Fruit fly (Drosophila melanogaster) whole organism, embryonic: ENCODE data around the gene Sc2.

Experiments
- Atf-2 ChIP-seq: fragments of 200-800 bp; sonication (Bioruptor generic); optimal IDR thresholded peaks from 2 replicates; lab custom pipeline; 2016; ENCODE audit warnings: missing biosample characterization, missing genetic modification characterization
- B-H1 ChIP-seq: fragments of 200-800 bp; sonication (Bioruptor generic); IDR thresholded peaks from 3 replicates; pipeline ENCODE4 v1.3.6; 2022; ENCODE audit warnings: missing biosample characterization, missing genetic modification characterization
- CG1024 ChIP-seq: fragments of 200-800 bp; sonication (Bioruptor generic); IDR thresholded peaks from 2 replicates; pipeline ENCODE4 v1.3.6; 2022; ENCODE audit warnings: missing biosample characterization, missing genetic modification characterization
- CG12236 ChIP-seq: fragments of 200-800 bp; sonication (Bioruptor generic); optimal IDR thresholded peaks from 2 replicates; lab custom pipeline; 2016; ENCODE audit warnings: missing biosample characterization, missing genetic modification characterization
- CG13123 ChIP-seq: fragments of 200-800 bp; sonication (Bioruptor generic); optimal IDR thresholded peaks from 2 replicates; lab custom pipeline; 2016; ENCODE audit warnings: missing biosample characterization, missing genetic modification characterization
- CG1529 ChIP-seq: fragments of 200-800 bp; sonication (Bioruptor generic); optimal IDR thresholded peaks from 3 replicates; lab custom pipeline; 2018; ENCODE audit warnings: missing biosample characterization, missing genetic modification characterization
- CG2116 ChIP-seq: fragments of 200-800 bp; sonication (Bioruptor generic); optimal IDR thresholded peaks from 3 replicates; lab custom pipeline; 2018; ENCODE audit warnings: missing biosample characterization, mild to moderate bottlenecking, missing genetic modification characterization
- CG3163 ChIP-seq: fragments of 200-800 bp; sonication (Bioruptor generic); optimal IDR thresholded peaks from 3 replicates; lab custom pipeline; 2016; ENCODE audit warnings: missing biosample characterization, missing genetic modification characterization
- CG32767 ChIP-seq: fragments of 200-800 bp; sonication (Bioruptor generic); IDR thresholded peaks from 2 replicates; pipeline ENCODE4 v1.3.6; 2022; ENCODE audit warnings: missing biosample characterization, missing genetic modification characterization
- CG34376 ChIP-seq: fragments of 200-800 bp; sonication (Bioruptor generic); optimal IDR thresholded peaks from 2 replicates; lab custom pipeline; 2018; ENCODE audit warnings: missing biosample characterization, mild to moderate bottlenecking, missing genetic modification characterization
- CG3995 ChIP-seq: fragments of 200-800 bp; sonication (Bioruptor generic); optimal IDR thresholded peaks from 3 replicates; lab custom pipeline; 2016; ENCODE audit warnings: missing biosample characterization, missing genetic modification characterization
- CG42726 ChIP-seq: fragments of 200-800 bp; sonication (Bioruptor generic); IDR thresholded peaks from 2 replicates; pipeline ENCODE4 v1.3.6; 2022; ENCODE audit warnings: missing biosample characterization, missing genetic modification characterization; ENCODE audit not compliant: partially characterized antibody
- CG4360 ChIP-seq: fragments of 200-800 bp; sonication (Bioruptor generic); IDR thresholded peaks from 2 replicates; pipeline ENCODE4 v1.3.6; 2022; ENCODE audit warnings: missing biosample characterization, missing genetic modification characterization
- CG6254 ChIP-seq: fragments of 200-800 bp; sonication (Bioruptor generic); optimal IDR thresholded peaks from 3 replicates; lab custom pipeline; 2017; ENCODE audit warnings: mild to moderate bottlenecking, missing biosample characterization, missing genetic modification reagents, missing genetic modification characterization
- CG6689 ChIP-seq: fragments of 200-800 bp; sonication (Bioruptor generic); IDR thresholded peaks from 2 replicates; pipeline ENCODE4 v1.3.6; 2022; ENCODE audit warnings: missing biosample characterization, missing genetic modification characterization
- CG6791 ChIP-seq: fragments of 200-800 bp; sonication (Bioruptor generic); IDR thresholded peaks from 3 replicates; pipeline ENCODE4 v1.3.6; 2022; ENCODE audit warnings: missing biosample characterization, missing genetic modification characterization; ENCODE audit not compliant: partially characterized antibody
- CG7357 ChIP-seq: fragments of 200-800 bp; sonication (Bioruptor generic); IDR thresholded peaks from 3 replicates; pipeline ENCODE4 v1.3.6; 2022; ENCODE audit warnings: missing biosample characterization, missing genetic modification characterization
- CG7963 ChIP-seq: fragments of 200-800 bp; sonication (Bioruptor generic); IDR thresholded peaks from 3 replicates; pipeline ENCODE4 v1.3.6; 2022; ENCODE audit warnings: missing biosample characterization, missing genetic modification characterization; ENCODE audit not compliant: partially characterized antibody
- CG8359 ChIP-seq: fragments of 200-800 bp; sonication (Bioruptor generic); optimal IDR thresholded peaks from 2 replicates; lab custom pipeline; 2017; ENCODE audit warnings: missing biosample characterization, mild to moderate bottlenecking, missing genetic modification characterization, borderline replicate concordance
- CG8765 ChIP-seq: fragments of 200-800 bp; sonication (Bioruptor generic); IDR thresholded peaks from 2 replicates; pipeline ENCODE4 v1.3.6; 2022; ENCODE audit warnings: missing biosample characterization, missing genetic modification characterization
- CHES-1-like ChIP-seq: fragments of 200-800 bp; sonication (Bioruptor generic); optimal IDR thresholded peaks from 2 replicates; lab custom pipeline; 2016; ENCODE audit warnings: missing biosample characterization, missing genetic modification characterization
- CrebB ChIP-seq: fragments of 200-800 bp; sonication (Bioruptor generic); optimal IDR thresholded peaks from 3 replicates; lab custom pipeline; 2018; ENCODE audit warnings: missing biosample characterization, mild to moderate bottlenecking, missing genetic modification characterization
- Doc2 ChIP-seq: fragments of 200-800 bp; sonication (Bioruptor generic); IDR thresholded peaks from 2 replicates; pipeline ENCODE4 v1.3.6; 2022; ENCODE audit warnings: missing biosample characterization, missing genetic modification characterization
- Elba2 ChIP-seq: fragments of 200-800 bp; sonication (Bioruptor generic); optimal IDR thresholded peaks from 3 replicates; lab custom pipeline; 2016; ENCODE audit warnings: missing biosample characterization, missing genetic modification characterization
- HHEX ChIP-seq: fragments of 200-800 bp; sonication (Bioruptor generic); optimal IDR thresholded peaks from 3 replicates; lab custom pipeline; 2017; ENCODE audit warnings: missing biosample characterization, mild to moderate bottlenecking, missing genetic modification characterization, missing genetic modification reagents
- HLH4C ChIP-seq: fragments of 200-800 bp; sonication (Bioruptor generic); IDR thresholded peaks from 3 replicates; pipeline ENCODE4 v1.3.6; 2022; ENCODE audit warnings: missing biosample characterization, missing genetic modification characterization; ENCODE audit not compliant: partially characterized antibody
- Hey ChIP-seq: fragments of 200-800 bp; sonication (Bioruptor generic); optimal IDR thresholded peaks from 3 replicates; lab custom pipeline; 2018; ENCODE audit warnings: missing biosample characterization, mild to moderate bottlenecking, missing genetic modification characterization
- Lim3 ChIP-seq: fragments of 200-800 bp; sonication (Bioruptor generic); IDR thresholded peaks from 2 replicates; pipeline ENCODE4 v1.3.6; 2022; ENCODE audit warnings: missing biosample characterization, missing genetic modification characterization
- Meics ChIP-seq: fragments of 200-800 bp; sonication (Bioruptor generic); optimal IDR thresholded peaks from 2 replicates; lab custom pipeline; 2017; ENCODE audit warnings: missing biosample characterization, mild to moderate bottlenecking, missing genetic modification characterization
- Scr ChIP-seq: fragments of 200-800 bp; sonication (Bioruptor generic); IDR thresholded peaks from 2 replicates; pipeline ENCODE4 v1.3.6; 2022; ENCODE audit warnings: missing biosample characterization, missing genetic modification characterization; ENCODE audit not compliant: partially characterized antibody
- Side ChIP-seq: fragments of 200-800 bp; sonication (Bioruptor generic); optimal IDR thresholded peaks from 2 replicates; lab custom pipeline; 2016; ENCODE audit warnings: missing biosample characterization, missing genetic modification characterization
- Taf1 ChIP-seq: fragments of 200-800 bp; sonication (Bioruptor generic); IDR thresholded peaks from 2 replicates; pipeline ENCODE4 v1.3.6; 2022; ENCODE audit warnings: missing biosample characterization, missing genetic modification characterization
- al ChIP-seq: fragments of 200-800 bp; sonication (Bioruptor generic); IDR thresholded peaks from 2 replicates; pipeline ENCODE4 v1.3.6; 2022; ENCODE audit warnings: missing biosample characterization, missing genetic modification characterization
- ci ChIP-seq: fragments of 200-800 bp; sonication (Bioruptor generic); IDR thresholded peaks from 3 replicates; pipeline ENCODE4 v1.3.6; 2022; ENCODE audit warnings: missing biosample characterization, missing genetic modification characterization
- crp ChIP-seq, 2 experiments: fragments of 200-800 bp; sonication (Bioruptor generic); optimal IDR thresholded peaks; 2 replicates in 1 of 2; 3 replicates in 1 of 2; lab custom pipeline; 2017; ENCODE audit warnings: missing biosample characterization in 2 of 2, missing genetic modification characterization in 2 of 2, mild to moderate bottlenecking in 1 of 2, moderate library complexity in 1 of 2
- jigr1 ChIP-seq: fragments of 200-800 bp; sonication (Bioruptor generic); IDR thresholded peaks from 3 replicates; pipeline ENCODE4 v1.3.6; 2022; ENCODE audit warnings: missing biosample characterization, missing genetic modification characterization
- kay ChIP-seq: fragments of 200-800 bp; sonication (Bioruptor generic); optimal IDR thresholded peaks from 2 replicates; lab custom pipeline; 2016; ENCODE audit warnings: missing biosample characterization, missing genetic modification characterization
- luna ChIP-seq: fragments of 200-800 bp; sonication (Bioruptor generic); optimal IDR thresholded peaks from 2 replicates; lab custom pipeline; 2016; ENCODE audit warnings: missing biosample characterization, missing genetic modification characterization
- nmo ChIP-seq: fragments of 200-800 bp; sonication (Bioruptor generic); optimal IDR thresholded peaks from 2 replicates; lab custom pipeline; 2018; ENCODE audit warnings: missing biosample characterization, mild to moderate bottlenecking, missing genetic modification characterization, moderate library complexity
- otp ChIP-seq: fragments of 200-800 bp; sonication (Bioruptor generic); IDR thresholded peaks from 3 replicates; pipeline ENCODE4, ENCODE4 v1.3.6; 2022; ENCODE audit warnings: missing biosample characterization, missing genetic modification characterization
- pum ChIP-seq: fragments of 200-800 bp; sonication (Bioruptor generic); optimal IDR thresholded peaks from 2 replicates; lab custom pipeline; 2016; ENCODE audit warnings: missing biosample characterization, missing genetic modification characterization
- repo ChIP-seq: fragments of 200-800 bp; sonication (Bioruptor generic); optimal IDR thresholded peaks from 2 replicates; lab custom pipeline; 2016; ENCODE audit warnings: missing biosample characterization, missing genetic modification characterization
- ro ChIP-seq: fragments of 200-800 bp; sonication (Bioruptor generic); IDR thresholded peaks from 2 replicates; pipeline ENCODE4 v1.3.6; 2022; ENCODE audit warnings: missing biosample characterization, missing genetic modification characterization
- schlank ChIP-seq: fragments of 200-800 bp; sonication (Bioruptor generic); optimal IDR thresholded peaks from 2 replicates; lab custom pipeline; 2018; ENCODE audit warnings: missing biosample characterization, mild to moderate bottlenecking, missing genetic modification characterization
- sens ChIP-seq: fragments of 200-800 bp; sonication (Bioruptor generic); peaks from one replicate; lab custom pipeline; 2016; ENCODE audit warnings: missing biosample characterization, missing genetic modification characterization
- seq ChIP-seq: fragments of 200-800 bp; sonication (Bioruptor generic); IDR thresholded peaks from 2 replicates; pipeline ENCODE4 v1.3.6; 2022; ENCODE audit warnings: missing biosample characterization, missing genetic modification characterization
- slp2 ChIP-seq: fragments of 200-800 bp; sonication (Bioruptor generic); optimal IDR thresholded peaks from 2 replicates; lab custom pipeline; 2016; ENCODE audit warnings: missing biosample characterization, missing genetic modification characterization
- tio ChIP-seq: fragments of 200-800 bp; sonication (Bioruptor generic); optimal IDR thresholded peaks from 2 replicates; lab custom pipeline; 2017; ENCODE audit warnings: missing biosample characterization, missing genetic modification characterization, inconsistent platforms
- wor ChIP-seq: fragments of 200-800 bp; sonication (Bioruptor generic); IDR thresholded peaks from 2 replicates; pipeline ENCODE4 v1.3.6; 2022; ENCODE audit warnings: missing biosample characterization, missing genetic modification characterization

Sc2 gene

dm6 chr3L:3862504-3863380 is 40.5 kb upstream of the Sc2 start (continued):
- TF ChIP-seq crp (GFP tag; optimal IDR thresholded peaks at IDR 0.05; lab: Kevin White, UChicago) = no peak
- peak; percentile 74 for TF ChIP-seq tio (GFP tag; lab: Kevin White, UChicago)
- no peak for TF ChIP-seq CG3995 (GFP tag; lab: Kevin White, UChicago)
- peak; percentile 80 for TF ChIP-seq ci (GFP tag; lab: Robert Waterston, UW)
- TF ChIP-seq CG2116 (GFP tag; lab: Kevin White, UChicago) = no peak
- TF ChIP-seq CG12236 = peak; percentile 71
- TF ChIP-seq Doc2 (GFP tag; lab: Robert Waterston, UW) = no peak
- TF ChIP-seq Hey (tag; lab: Kevin White, UChicago) = no peak
- no peak for TF ChIP-seq CG6791 (GFP tag; lab: Robert Waterston, UW)
- TF ChIP-seq nmo = peak; percentile 85
- no peak for TF ChIP-seq Scr (GFP tag; lab: Robert Waterston, UW)
- no peak for TF ChIP-seq luna
- peak; percentile 57 for TF ChIP-seq slp2 (GFP tag; lab: Kevin White, UChicago)
- TF ChIP-seq CrebB (tag; lab: Kevin White, UChicago) = peak; percentile 30
- TF ChIP-seq CG32767 (GFP tag; lab: Robert Waterston, UW) = no peak
- TF ChIP-seq ro (GFP tag; lab: Robert Waterston, UW) = no peak
- TF ChIP-seq otp (GFP tag; lab: Robert Waterston, UW) = peak; percentile 83
- peak; percentile 32 for TF ChIP-seq kay (GFP tag; lab: Kevin White, UChicago)
- TF ChIP-seq wor (GFP tag; lab: Robert Waterston, UW) = 0 out of 2 replicates have a peak, but pooled peaks have one; percentile 19
- no peak for TF ChIP-seq Meics (GFP tag; lab: Kevin White, UChicago)
- peak; percentile 50; the same call in 1 of the 3 replicates for TF ChIP-seq CG7357 (GFP tag; lab: Robert Waterston, UW)
- TF ChIP-seq pum = no peak
- no peak for TF ChIP-seq Taf1
- TF ChIP-seq jigr1 (GFP tag; lab: Robert Waterston, UW) = 0 out of 3 replicates have a peak, but pooled peaks have one; percentile 39
- peak; percentile 63 for TF ChIP-seq CG6254 (GFP tag; lab: Kevin White, UChicago)
- TF ChIP-seq CG7963 (GFP tag; lab: Robert Waterston, UW) = no peak
- TF ChIP-seq CG34376 = no peak
- peak; percentile 48 for TF ChIP-seq CG6689 (GFP tag; lab: Robert Waterston, UW)
- TF ChIP-seq CG42726 = no peak
- TF ChIP-seq CG4360 = peak; percentile 28
- TF ChIP-seq al = no peak
- TF ChIP-seq CG8359 = peak; percentile 43
- TF ChIP-seq CG13123 = peak; percentile 31
- TF ChIP-seq B-H1 (GFP tag; lab: Robert Waterston, UW) = no peak; the same call in 2 of the 3 replicates
- TF ChIP-seq schlank (tag; lab: Kevin White, UChicago) = no peak
- peak; percentile 62 for TF ChIP-seq CG1529
- TF ChIP-seq CHES-1-like (GFP tag; lab: Kevin White, UChicago) = peak; percentile 48
- no peak for TF ChIP-seq Elba2
- no peak for TF ChIP-seq seq
- TF ChIP-seq Atf-2 (GFP tag; lab: Kevin White, UChicago) = peak; percentile 71
- no peak for TF ChIP-seq CG3163 (GFP tag; lab: Kevin White, UChicago)
- no peak for TF ChIP-seq Lim3 (GFP tag; lab: Robert Waterston, UW)
- TF ChIP-seq repo (GFP tag; lab: Kevin White, UChicago) = peak; percentile 14
- peak; percentile 10 for TF ChIP-seq Side (GFP tag; lab: Kevin White, UChicago)
- peak; percentile 95 for TF ChIP-seq sens
- TF ChIP-seq CG8765 (GFP tag; lab: Robert Waterston, UW) = peak; percentile 22
- no peak for TF ChIP-seq HLH4C (GFP tag; lab: Robert Waterston, UW)
- TF ChIP-seq CG1024 (GFP tag; lab: Robert Waterston, UW) = peak; percentile 61; the same call in 1 of the 2 replicates
- peak; percentile 38 for TF ChIP-seq HHEX (GFP tag; lab: Kevin White, UChicago)
